Fruit fly (Drosophila melanogaster) whole organism, pupa: ENCODE data around the gene Kdm5.

Experiments used
- CG10348 ChIP-seq: fragments of 200-800 bp; sonication (Bioruptor generic); IDR thresholded peaks from 2 replicates; pipeline ENCODE4 v1.3.6; 2022; ENCODE audit warnings: missing biosample characterization, missing genetic modification characterization
- CG12605 ChIP-seq: fragments of 200-800 bp; sonication (Bioruptor generic); IDR thresholded peaks from 2 replicates; pipeline ENCODE4 v1.3.6; 2022; ENCODE audit warnings: missing biosample characterization, missing genetic modification characterization
- CG15710 ChIP-seq: fragments of 200-800 bp; sonication (Bioruptor generic); optimal IDR thresholded peaks from 2 replicates; lab custom pipeline; 2018; ENCODE audit warnings: missing biosample characterization, mild to moderate bottlenecking, missing genetic modification characterization, moderate library complexity
- CG32121 ChIP-seq: fragments of 200-800 bp; sonication (Bioruptor generic); IDR thresholded peaks from 2 replicates; pipeline ENCODE4 v1.3.6; 2022; ENCODE audit warnings: missing biosample characterization, missing genetic modification characterization
- CG4496 ChIP-seq: fragments of 200-800 bp; sonication (Bioruptor generic); IDR thresholded peaks from 3 replicates; pipeline ENCODE4 v1.3.6; 2022; ENCODE audit warnings: missing biosample characterization, missing genetic modification characterization
- CG8159 ChIP-seq: fragments of 200-800 bp; sonication (Bioruptor generic); optimal IDR thresholded peaks from 3 replicates; lab custom pipeline; 2018; ENCODE audit warnings: missing biosample characterization, mild to moderate bottlenecking, missing genetic modification characterization, moderate library complexity
- CG8301 ChIP-seq: fragments of 200-800 bp; sonication (Bioruptor generic); optimal IDR thresholded peaks from 2 replicates; lab custom pipeline; 2018; ENCODE audit warnings: missing biosample characterization, mild to moderate bottlenecking, missing genetic modification characterization
- CG9948 ChIP-seq: fragments of 200-800 bp; sonication (Bioruptor generic); optimal IDR thresholded peaks from 2 replicates; lab custom pipeline; 2018; ENCODE audit warnings: missing biosample characterization, mild to moderate bottlenecking, missing genetic modification characterization, moderate library complexity
- D1 ChIP-seq: fragments of 200-800 bp; sonication (Bioruptor generic); optimal IDR thresholded peaks from 2 replicates; lab custom pipeline; 2018; ENCODE audit warnings: missing biosample characterization, mild to moderate bottlenecking, missing genetic modification characterization, moderate library complexity
- EcR ChIP-seq: fragments of 200-800 bp; sonication (Bioruptor generic); optimal IDR thresholded peaks from 3 replicates; lab custom pipeline; 2019; ENCODE audit warnings: missing biosample characterization, missing genetic modification characterization, mild to moderate bottlenecking, moderate library complexity, missing genetic modification reagents
- Ets98B ChIP-seq: fragments of 200-800 bp; sonication (Bioruptor generic); IDR thresholded peaks from 2 replicates; pipeline ENCODE4 v1.3.6; 2022; ENCODE audit warnings: missing biosample characterization, missing genetic modification characterization
- fd96Ca ChIP-seq: fragments of 200-800 bp; sonication (Bioruptor generic); IDR thresholded peaks from 3 replicates; pipeline ENCODE4 v1.3.6; 2022; ENCODE audit warnings: missing biosample characterization, missing genetic modification characterization
- gl ChIP-seq: fragments of 200-800 bp; sonication (Bioruptor generic); optimal IDR thresholded peaks from 2 replicates; lab custom pipeline; 2018; ENCODE audit warnings: missing biosample characterization, mild to moderate bottlenecking, missing genetic modification characterization
- rn ChIP-seq: fragments of 200-800 bp; sonication (Bioruptor generic); IDR thresholded peaks from 2 replicates; pipeline ENCODE4 v1.3.6; 2022; ENCODE audit warnings: missing biosample characterization, missing genetic modification characterization

DNA sequence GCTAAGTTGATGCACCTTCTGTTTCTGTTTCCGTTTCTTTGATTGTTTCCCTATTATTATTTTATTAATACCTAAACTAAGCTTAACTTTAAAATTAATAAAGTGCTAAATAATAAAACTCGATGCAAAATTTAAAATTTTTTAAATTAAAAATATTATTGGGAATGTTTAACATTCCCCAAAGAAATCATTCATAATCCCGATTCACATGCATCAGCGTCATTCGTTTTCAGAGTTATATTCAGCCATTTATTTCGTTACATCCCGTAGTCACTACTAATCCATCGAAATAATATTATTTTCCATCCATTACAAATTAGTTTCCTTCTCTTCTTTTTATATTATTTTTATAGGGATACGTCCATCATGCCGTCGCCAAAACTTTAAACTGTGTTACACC lies 51.8 kb downstream of the Kdm5 start:
- TF ChIP-seq CG8159 (tag; lab: Kevin White, UChicago) (no peak), EcR (GFP tag; lab: Kevin White, UChicago) (no peak), CG9948 (tag; lab: Kevin White, UChicago) (no peak), CG8301 (no peak), CG32121 (no peak), Ets98B (GFP tag; lab: Robert Waterston, UW) (no peak), CG12605 (GFP tag; lab: Robert Waterston, UW) (no peak), CG10348 (no peak), rn (no peak), CG4496 (GFP tag; lab: Robert Waterston, UW) (no peak), D1 (tag; lab: Kevin White, UChicago) (no peak), gl (tag; lab: Kevin White, UChicago) (no peak), fd96Ca (no peak), CG15710 (tag; lab: Kevin White, UChicago) (no peak)
